Worm (Caenorhabditis elegans) whole organism, L4 larva: Measurements from ENCODE around the gene ets-4.
A peak's percentile ranks its signal among the peaks of the same experiment; 100 is the strongest.

ENCODE experiments used
- F26F4.8 ChIP-seq: fragments of 200-800 bp; sonication (Bioruptor generic); conservative IDR thresholded peaks from 2 replicates; pipeline ENCODE4 v1.3.6; 2022; ENCODE audit warnings: missing genetic modification characterization, missing compliant biosample characterization
- T20F7.1 ChIP-seq: fragments of 200-800 bp; sonication (Bioruptor generic); optimal IDR thresholded peaks from 2 replicates; lab custom pipeline; 2018; ENCODE audit warnings: mild to moderate bottlenecking, missing genetic modification characterization, missing compliant biosample characterization
- T26A8.4 ChIP-seq: fragments of 200-800 bp; sonication (Bioruptor generic); IDR thresholded peaks from 2 replicates; pipeline ENCODE4 v1.3.6; 2022; ENCODE audit warnings: missing genetic modification characterization, missing compliant biosample characterization
- ama-1 ChIP-seq: fragments of 150-350 bp; optimal IDR thresholded peaks from 2 replicates; lab custom pipeline; 2014; ENCODE audit warnings: inconsistent platforms, mixed read lengths
- ceh-20 ChIP-seq: fragments of 200-800 bp; sonication (Bioruptor generic); IDR thresholded peaks from 2 replicates; pipeline ENCODE4 v1.3.6; 2022; ENCODE audit warnings: missing genetic modification reagents, missing genetic modification characterization, missing compliant biosample characterization
- ceh-32 ChIP-seq: sonication (generic microtip); optimal IDR thresholded peaks from 2 replicates; lab custom pipeline; 2016; ENCODE audit warnings: mild to moderate bottlenecking, missing genetic modification characterization, missing compliant biosample characterization; ENCODE audit not compliant: poor library complexity
- daf-16 ChIP-seq, 3 experiments: sonication (generic microtip); optimal IDR thresholded peaks; 2 replicates each; lab custom pipeline; 2016 to 2017; ENCODE audit warnings: missing genetic modification characterization in 3 of 3, missing genetic modification reagents in 3 of 3, mild to moderate bottlenecking in 2 of 3, missing compliant biosample characterization in 2 of 3, missing biosample characterization in 1 of 3, moderate library complexity in 1 of 3
- dmd-6 ChIP-seq: fragments of 200-800 bp; sonication (Bioruptor generic); IDR thresholded peaks from 2 replicates; pipeline ENCODE4 v1.3.6; 2022; ENCODE audit warnings: missing genetic modification reagents, missing genetic modification characterization, missing compliant biosample characterization
- duxl-1 ChIP-seq: sonication (generic microtip); optimal IDR thresholded peaks from 2 replicates; lab custom pipeline; 2016; ENCODE audit warnings: mild to moderate bottlenecking, missing genetic modification characterization, moderate library complexity, missing compliant biosample characterization; ENCODE audit not compliant: poor library complexity
- dve-1 ChIP-seq: sonication (generic microtip); optimal IDR thresholded peaks from 2 replicates; lab custom pipeline; 2017; ENCODE audit warnings: antibody characterized with exemption, mild to moderate bottlenecking, missing genetic modification characterization, missing compliant biosample characterization; ENCODE audit not compliant: insufficient read depth
- hif-1 ChIP-seq, 2 experiments: sonication (generic microtip); optimal IDR thresholded peaks; 2 replicates each; lab custom pipeline; 2016 to 2017; ENCODE audit warnings: missing compliant biosample characterization in 2 of 2, missing genetic modification characterization in 2 of 2, missing genetic modification reagents in 2 of 2, missing genotype in 2 of 2, mild to moderate bottlenecking in 1 of 2
- hlh-11 ChIP-seq: fragments of 200-800 bp; sonication (Bioruptor generic); optimal IDR thresholded peaks from 2 replicates; lab custom pipeline; 2018; ENCODE audit warnings: mild to moderate bottlenecking, missing genetic modification characterization, missing compliant biosample characterization
- hlh-30 ChIP-seq: sonication (generic microtip); optimal IDR thresholded peaks from 2 replicates; lab custom pipeline; 2017; ENCODE audit warnings: antibody characterized with exemption, mild to moderate bottlenecking, missing genetic modification characterization, missing compliant biosample characterization; ENCODE audit not compliant: insufficient read depth
- lin-1 ChIP-seq: fragments of 200-800 bp; sonication (Bioruptor generic); IDR thresholded peaks from 2 replicates; pipeline ENCODE4 v1.3.6; 2022; ENCODE audit warnings: missing genetic modification reagents, missing genetic modification characterization, missing compliant biosample characterization
- lin-13 ChIP-seq: fragments of 150-350 bp; optimal IDR thresholded peaks from 2 replicates; lab custom pipeline; 2014; ENCODE audit warnings: missing biosample characterization, missing genetic modification reagents, missing genetic modification characterization
- lir-3 ChIP-seq: sonication (generic microtip); optimal IDR thresholded peaks from 2 replicates; lab custom pipeline; 2016; ENCODE audit warnings: mild to moderate bottlenecking, missing genetic modification characterization, missing compliant biosample characterization
- lsy-2 ChIP-seq, 2 experiments: fragments of 150-350 bp in 1 of 2; sonication (generic microtip) in 1 of 2; optimal IDR thresholded peaks; 2 replicates each; lab custom pipeline; 2014 to 2017; ENCODE audit warnings: missing biosample characterization in 2 of 2, missing genetic modification characterization in 2 of 2
- madf-9 ChIP-seq: fragments of 200-800 bp; sonication (Bioruptor generic); conservative IDR thresholded peaks from 2 replicates; pipeline ENCODE4 v1.3.6; 2022; ENCODE audit warnings: missing genetic modification reagents, missing genetic modification characterization, missing compliant biosample characterization
- mdl-1 ChIP-seq, 2 experiments: fragments of 150-350 bp in 1 of 2; sonication (generic microtip) in 1 of 2; optimal IDR thresholded peaks; 2 replicates each; lab custom pipeline; 2014 to 2017; ENCODE audit warnings: missing biosample characterization in 2 of 2, missing genetic modification characterization in 2 of 2
- mdt-29 ChIP-seq: fragments of 200-800 bp; sonication (Bioruptor generic); IDR thresholded peaks from 2 replicates; pipeline ENCODE4 v1.3.6; 2022; ENCODE audit warnings: missing genetic modification reagents, missing genetic modification characterization, missing compliant biosample characterization
- mep-1 ChIP-seq: fragments of 150-350 bp; sonication (generic microtip); optimal IDR thresholded peaks from 3 replicates; lab custom pipeline; 2014; ENCODE audit warnings: missing biosample characterization, missing genetic modification characterization
- mes-2 ChIP-seq: sonication (generic microtip); optimal IDR thresholded peaks from 2 replicates; lab custom pipeline; 2016; ENCODE audit warnings: missing genotype, mild to moderate bottlenecking, missing genetic modification characterization, missing compliant biosample characterization; ENCODE audit not compliant: poor library complexity, severe bottlenecking
- mxl-3 ChIP-seq: fragments of 200-800 bp; sonication (Bioruptor generic); optimal IDR thresholded peaks from 2 replicates; lab custom pipeline; 2018; ENCODE audit warnings: mild to moderate bottlenecking, missing genetic modification characterization, missing compliant biosample characterization
- nhr-102 ChIP-seq: sonication (generic microtip); optimal IDR thresholded peaks from 2 replicates; lab custom pipeline; 2016; ENCODE audit warnings: mild to moderate bottlenecking, missing genetic modification characterization, moderate library complexity, missing compliant biosample characterization
- nhr-111 ChIP-seq: fragments of 200-800 bp; sonication (Bioruptor generic); optimal IDR thresholded peaks from 2 replicates; lab custom pipeline; 2018; ENCODE audit warnings: mild to moderate bottlenecking, missing genetic modification characterization, missing compliant biosample characterization
- nhr-28 ChIP-seq: fragments of 150-350 bp; optimal IDR thresholded peaks from 2 replicates; lab custom pipeline; 2014; ENCODE audit warnings: missing biosample characterization, missing genetic modification characterization
- nhr-48 ChIP-seq: sonication (generic microtip); optimal IDR thresholded peaks from 2 replicates; lab custom pipeline; 2016; ENCODE audit warnings: mild to moderate bottlenecking, missing genetic modification characterization, missing compliant biosample characterization
- nhr-6 ChIP-seq: fragments of 150-350 bp; optimal IDR thresholded peaks from 2 replicates; lab custom pipeline; 2014; ENCODE audit warnings: missing biosample characterization, missing genetic modification characterization
- nhr-77 ChIP-seq: fragments of 150-350 bp; optimal IDR thresholded peaks from 2 replicates; lab custom pipeline; 2014; ENCODE audit warnings: missing biosample characterization, missing genetic modification characterization
- pha-4 ChIP-seq, 2 experiments: fragments of 150-350 bp in 1 of 2; fragments of 200-800 bp in 1 of 2; sonication (Bioruptor generic) in 1 of 2; IDR thresholded peaks in 1 of 2; optimal IDR thresholded peaks in 1 of 2; 2 replicates each; pipeline versions ENCODE4 v1.3.6 to Lab custom; 2014 to 2022; ENCODE audit warnings: missing genetic modification characterization in 2 of 2, missing genetic modification reagents in 2 of 2, missing biosample characterization in 1 of 2, missing compliant biosample characterization in 1 of 2
- php-3 ChIP-seq: fragments of 200-800 bp; sonication (Bioruptor generic); IDR thresholded peaks from 2 replicates; pipeline ENCODE4 v1.3.6; 2022; ENCODE audit warnings: missing genetic modification reagents, missing genetic modification characterization, missing compliant biosample characterization
- pqm-1 ChIP-seq: sonication (generic microtip); optimal IDR thresholded peaks from 2 replicates; lab custom pipeline; 2017; ENCODE audit warnings: missing biosample characterization, missing genetic modification characterization
- saeg-2 ChIP-seq: fragments of 200-800 bp; sonication (Bioruptor generic); IDR thresholded peaks from 2 replicates; pipeline ENCODE4 v1.3.6; 2022; ENCODE audit warnings: missing genetic modification reagents, missing genetic modification characterization, missing compliant biosample characterization
- tra-1 ChIP-seq: fragments of 200-800 bp; sonication (Bioruptor generic); IDR thresholded peaks from 2 replicates; pipeline ENCODE4 v1.3.6; 2022; ENCODE audit warnings: missing genetic modification reagents, missing genetic modification characterization, missing compliant biosample characterization
- unc-62 ChIP-seq, 3 experiments: fragments of 150-350 bp in 1 of 3; sonication (generic microtip); optimal IDR thresholded peaks in 2 of 3; peaks in 1 of 3; 1 replicate in 1 of 3; 2 replicates in 2 of 3; lab custom pipeline; 2014 to 2017; ENCODE audit warnings: missing biosample characterization in 3 of 3, missing genetic modification characterization in 3 of 3, missing genetic modification reagents in 3 of 3, missing genotype in 1 of 3
- zag-1 ChIP-seq: fragments of 150-350 bp; optimal IDR thresholded peaks from 2 replicates; lab custom pipeline; 2014; ENCODE audit warnings: missing biosample characterization, missing genetic modification characterization
- zfp-2 ChIP-seq: sonication (generic microtip); optimal IDR thresholded peaks from 2 replicates; lab custom pipeline; 2016; ENCODE audit warnings: mild to moderate bottlenecking, missing genetic modification characterization, missing compliant biosample characterization
- zip-2 ChIP-seq: fragments of 150-350 bp; optimal IDR thresholded peaks from 2 replicates; lab custom pipeline; 2014; ENCODE audit warnings: missing biosample characterization, missing genetic modification characterization

The ets-4 gene

DNA sequence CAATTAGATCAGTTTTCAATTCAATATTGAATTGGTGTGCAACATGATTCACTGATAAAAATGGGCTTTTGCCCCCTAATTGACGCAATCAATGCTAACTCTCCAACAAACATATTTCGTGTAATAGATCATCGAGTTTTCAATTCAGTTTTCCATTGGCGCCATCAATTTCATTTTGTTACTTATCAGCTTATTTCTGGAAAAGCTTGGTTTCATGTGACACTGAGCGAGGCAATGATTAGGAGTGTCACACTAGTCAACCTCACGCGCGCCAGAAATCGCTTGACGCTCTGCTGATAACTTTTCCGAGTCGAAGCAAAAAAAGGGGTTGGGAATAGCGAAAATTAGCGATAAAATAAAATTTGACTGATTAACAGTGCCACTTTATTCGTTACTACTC, at the start of gene ets-4:
ets-4 (plus strand) TSS at position 347 of the 400 bp plus-strand sequence.
- no peak for TF ChIP-seq lir-3 (tag; lab: Kevin White, UChicago)
- TF ChIP-seq ama-1 (lab: Kevin White, UChicago) = no peak
- TF ChIP-seq nhr-77 (tag; lab: Kevin White, UChicago) = peak; percentile 46
- peak; percentile 54; the same call in 1 of the 2 replicates for TF ChIP-seq mdt-29 (GFP tag; lab: Robert Waterston, UW)
- TF ChIP-seq nhr-48 = peak; percentile 57
- TF ChIP-seq nhr-102 (tag; lab: Kevin White, UChicago) = peak; percentile 86
- TF ChIP-seq ceh-20 = peak; percentile 73; the same call in 1 of the 2 replicates
- TF ChIP-seq T20F7.1 = peak; percentile 17
- no peak for TF ChIP-seq zip-2 (tag; lab: Kevin White, UChicago)
- peak; percentile 83 for TF ChIP-seq hlh-30 (tag; lab: Kevin White, UChicago)
- peak in 1 of 2 experiments; percentile 28 for TF ChIP-seq hif-1 (tag; optimal IDR thresholded peaks at IDR 0.05; lab: Kevin White, UChicago)
- TF ChIP-seq lin-1 (GFP tag; lab: Robert Waterston, UW) = 0 out of 2 replicates have a peak, but pooled peaks have one; percentile 47
- TF ChIP-seq zfp-2 (tag; lab: Kevin White, UChicago) = no peak
- TF ChIP-seq nhr-111 = no peak
- TF ChIP-seq hlh-11 = peak; percentile 94
- TF ChIP-seq saeg-2 (GFP tag; lab: Robert Waterston, UW) = 0 out of 2 replicates have a peak, but pooled peaks have one; percentile 55
- peak in 1 of 2 experiments; percentile 78 for TF ChIP-seq unc-62 (GFP tag; optimal IDR thresholded peaks at IDR 0.05 in 1 of 2; lab: Kevin White, UChicago)
- TF ChIP-seq unc-62 (tag; optimal IDR thresholded peaks at IDR 0.05; lab: Kevin White, UChicago) = no peak
- TF ChIP-seq T26A8.4 (GFP tag; lab: Robert Waterston, UW) = 0 out of 2 replicates have a peak, but pooled peaks have one; percentile 31
- TF ChIP-seq pha-4 (GFP tag; IDR thresholded peaks at IDR 0.05; lab: Robert Waterston, UW) = peak; percentile 11; the same call in 1 of the 2 replicates
- no peak for TF ChIP-seq pha-4 (tag; optimal IDR thresholded peaks at IDR 0.05; lab: Kevin White, UChicago)
- peak; percentile 9 for TF ChIP-seq lin-13
- TF ChIP-seq lsy-2 (tag; optimal IDR thresholded peaks at IDR 0.05; lab: Kevin White, UChicago) = peak in 1 of 2 experiments; percentile 26
- TF ChIP-seq F26F4.8 (GFP tag; lab: Robert Waterston, UW) = no peak
- TF ChIP-seq pqm-1 = peak; percentile 90
- peak in 1 of 2 experiments; percentile 68 for TF ChIP-seq daf-16 (GFP tag; optimal IDR thresholded peaks at IDR 0.05; lab: Kevin White, UChicago)
- TF ChIP-seq daf-16 (tag; optimal IDR thresholded peaks at IDR 0.05; lab: Kevin White, UChicago) = peak; percentile 92
- peak in 1 of 2 experiments; percentile 33 for TF ChIP-seq mdl-1 (tag; optimal IDR thresholded peaks at IDR 0.05; lab: Kevin White, UChicago)
- peak; percentile 86 for TF ChIP-seq dve-1
- no peak for TF ChIP-seq madf-9 (GFP tag; lab: Robert Waterston, UW)
- TF ChIP-seq mes-2 = peak; percentile 52
- TF ChIP-seq mep-1 (tag; lab: Kevin White, UChicago) = peak; percentile 33
- TF ChIP-seq mxl-3 (GFP tag; lab: Kevin White, UChicago) = peak; percentile 19
- TF ChIP-seq php-3 (GFP tag; lab: Robert Waterston, UW) = peak; percentile 98
- TF ChIP-seq dmd-6 (GFP tag; lab: Robert Waterston, UW) = peak; percentile 92
- TF ChIP-seq duxl-1 (tag; lab: Kevin White, UChicago) = peak; percentile 2
- TF ChIP-seq ceh-32 = no peak
- peak; percentile 13 for TF ChIP-seq nhr-6 (tag; lab: Kevin White, UChicago)
- TF ChIP-seq zag-1 (tag; lab: Kevin White, UChicago) = no peak
- TF ChIP-seq tra-1 (GFP tag; lab: Robert Waterston, UW) = peak; percentile 85
- peak; percentile 86 for TF ChIP-seq nhr-28
